Fruit fly (Drosophila melanogaster) Kc167 (cell line): ENCODE measurements around the gene atms.

Source experiments
- Myc ChIP-seq: fragments of >200 bp; optimal IDR thresholded peaks from 2 replicates; lab custom pipeline; 2017; ENCODE audit warnings: missing external identifiers
- Sin3A ChIP-seq: fragments of >200 bp; optimal IDR thresholded peaks from 2 replicates; lab custom pipeline; 2018; ENCODE audit warnings: missing external identifiers
- h ChIP-seq: fragments of >200 bp; optimal IDR thresholded peaks from 3 replicates; lab custom pipeline; 2018; ENCODE audit warnings: missing external identifiers
- insv ChIP-seq: fragments of >200 bp; optimal IDR thresholded peaks from 3 replicates; lab custom pipeline; 2018; ENCODE audit warnings: missing external identifiers
- psq ChIP-seq: fragments of >200 bp; optimal IDR thresholded peaks from 2 replicates; lab custom pipeline; 2017; ENCODE audit warnings: missing external identifiers
- ttk ChIP-seq: sonication (Bioruptor generic); optimal IDR thresholded peaks from 2 replicates; lab custom pipeline; 2017; ENCODE audit warnings: missing external identifiers

atms gene

dm6 chr3R:4731828-4732657 lies 17.8 kb upstream of the atms start, which contains the start of gene Nep2:
Gene Nep2, minus strand, starts transcription at chr3R:4731878.
- TF ChIP-seq Myc (lab: Kevin White, UChicago) (no peak), insv (no peak), Sin3A (no peak), psq (lab: Kevin White, UChicago) (no peak), h (lab: Kevin White, UChicago) (no peak), ttk (lab: Kevin White, UChicago) (no peak)

dm6 chr3R:4738494-4739191 lies 11.2 kb upstream of the atms start:
- TF ChIP-seq Myc (lab: Kevin White, UChicago), result no peak
- TF ChIP-seq insv, result no peak
- TF ChIP-seq ttk (lab: Kevin White, UChicago), result no peak
- TF ChIP-seq Sin3A, result no peak
- no peak for TF ChIP-seq h (lab: Kevin White, UChicago)
- TF ChIP-seq psq (lab: Kevin White, UChicago), result no peak

dm6 chr3R:4739192-4739491 lies 10.7 kb upstream of the atms start:
- TF ChIP-seq h (lab: Kevin White, UChicago), result no peak
- no peak for TF ChIP-seq Sin3A
- TF ChIP-seq Myc (lab: Kevin White, UChicago), result no peak
- TF ChIP-seq psq (lab: Kevin White, UChicago), result no peak
- no peak for TF ChIP-seq ttk (lab: Kevin White, UChicago)
- TF ChIP-seq insv, result no peak

dm6 chr3R:4739492-4740431 lies 10.1 kb upstream of the atms start:
- TF ChIP-seq insv (no peak), Myc (lab: Kevin White, UChicago) (no peak), Sin3A (no peak), h (lab: Kevin White, UChicago) (no peak), psq (lab: Kevin White, UChicago) (no peak), ttk (lab: Kevin White, UChicago) (no peak)

- TF ChIP-seq Myc (lab: Kevin White, UChicago), result no peak
- no peak for TF ChIP-seq Sin3A
- TF ChIP-seq psq (lab: Kevin White, UChicago), result no peak
- no peak for TF ChIP-seq h (lab: Kevin White, UChicago)
- TF ChIP-seq ttk (lab: Kevin White, UChicago), result no peak
- no peak for TF ChIP-seq insv
Observed at dm6 chr3R:4740592-4741500, 9.0 kb upstream of the atms start.

dm6 chr3R:4745544-4745943 lies 4.3 kb upstream of the atms start:
- TF ChIP-seq insv (no peak), h (lab: Kevin White, UChicago) (no peak), Myc (lab: Kevin White, UChicago) (no peak), ttk (lab: Kevin White, UChicago) (no peak), psq (lab: Kevin White, UChicago) (no peak), Sin3A (no peak)

dm6 chr3R:4746189-4746771 lies 3.6 kb upstream of the atms start:
- TF ChIP-seq psq (lab: Kevin White, UChicago) (no peak), Myc (lab: Kevin White, UChicago) (no peak), ttk (lab: Kevin White, UChicago) (no peak), h (lab: Kevin White, UChicago) (no peak), insv (no peak), Sin3A (no peak)

- TF ChIP-seq Myc (lab: Kevin White, UChicago), result no peak
- no peak for TF ChIP-seq ttk (lab: Kevin White, UChicago)
- TF ChIP-seq psq (lab: Kevin White, UChicago), result no peak
- TF ChIP-seq h (lab: Kevin White, UChicago), result no peak
- no peak for TF ChIP-seq insv
- TF ChIP-seq Sin3A, result no peak
Observed at dm6 chr3R:4747292-4747691, 2.5 kb upstream of the atms start.

dm6 chr3R:4748888-4749717 lies 732 bp upstream of the atms start, which contains the start of gene tacc:
Gene tacc, minus strand, starts transcription at chr3R:4749056.
- TF ChIP-seq insv (no peak), Myc (lab: Kevin White, UChicago) (no peak), psq (lab: Kevin White, UChicago) (no peak), ttk (lab: Kevin White, UChicago) (no peak), Sin3A (no peak), h (lab: Kevin White, UChicago) (no peak)
